Worm (Caenorhabditis elegans): ENCODE measurements around the gene suf-1.

- TF ChIP-seq unc-39 (tag; optimal IDR thresholded peaks at IDR 0.05), result no peak
- no peak for TF ChIP-seq nhr-28 (tag; optimal IDR thresholded peaks at IDR 0.05)
- TF ChIP-seq elt-1 (tag; optimal IDR thresholded peaks at IDR 0.05; ENCODE audit: borderline replicate concordance, insufficient read depth), result no peak
- TF ChIP-seq unc-62 (GFP tag; optimal IDR thresholded peaks at IDR 0.05), result peak; percentile 32
- TF ChIP-seq nhr-76 (tag; optimal IDR thresholded peaks at IDR 0.05), result no peak
Observed at ce11 chrII:8569038-8569977, 34.3 kb upstream of the suf-1 start, which contains the start of the genes col-38 and rpl-5.
